Fruit fly (Drosophila melanogaster): ENCODE data around the gene caps.

The caps gene

dm6 chr3L:13263801-13264200, 35.3 kb downstream of the caps start (continued):
- TF ChIP-seq esn (GFP tag; optimal IDR thresholded peaks at IDR 0.05) = peak; percentile 67
- no peak for TF ChIP-seq CG6854 (GFP tag; optimal IDR thresholded peaks at IDR 0.05)
- no peak for TF ChIP-seq CG8319 (GFP tag; optimal IDR thresholded peaks at IDR 0.05)
- peak; percentile 88 for TF ChIP-seq Eip78C (GFP tag)
- TF ChIP-seq achi (GFP tag; optimal IDR thresholded peaks at IDR 0.05) = peak; percentile 61
- TF ChIP-seq Gug (GFP tag; IDR thresholded peaks at IDR 0.05) = no peak
- peak; percentile 37 for TF ChIP-seq Lpt (GFP tag; optimal IDR thresholded peaks at IDR 0.05)
- TF ChIP-seq CG10669 (GFP tag; optimal IDR thresholded peaks at IDR 0.05) = peak; percentile 56
- peak; percentile 57 for TF ChIP-seq CG10631 (GFP tag; optimal IDR thresholded peaks at IDR 0.05)
- peak; percentile 12; the same call in 1 of the 3 replicates for TF ChIP-seq CG6163 (GFP tag; IDR thresholded peaks at IDR 0.05)
- TF ChIP-seq CG32006 (GFP tag; optimal IDR thresholded peaks at IDR 0.05) = peak; percentile 53
- TF ChIP-seq salr (GFP tag; optimal IDR thresholded peaks at IDR 0.05) = peak in 1 of 2 experiments; percentile 64
- peak; percentile 48 for TF ChIP-seq lz (GFP tag; optimal IDR thresholded peaks at IDR 0.05)
- no peak for TF ChIP-seq fkh (GFP tag; optimal IDR thresholded peaks at IDR 0.05)
- TF ChIP-seq Sox14 (GFP tag; optimal IDR thresholded peaks at IDR 0.05) = peak; percentile 61
- peak; percentile 57 for TF ChIP-seq CG6792 (GFP tag; optimal IDR thresholded peaks at IDR 0.05)
- peak; percentile 43; the same call in 1 of the 3 replicates for TF ChIP-seq CG8119 (GFP tag; IDR thresholded peaks at IDR 0.05)
- peak; percentile 26; the same call in 1 of the 2 replicates for TF ChIP-seq CG15336 (GFP tag; IDR thresholded peaks at IDR 0.05)
- no peak for TF ChIP-seq Hr38 (GFP tag; optimal IDR thresholded peaks at IDR 0.05)
- peak; percentile 55 for TF ChIP-seq net (GFP tag; optimal IDR thresholded peaks at IDR 0.05)
- TF ChIP-seq CG11294 (GFP tag; IDR thresholded peaks at IDR 0.05) = no peak
- no peak for TF ChIP-seq vri (GFP tag; optimal IDR thresholded peaks at IDR 0.05)
- peak; percentile 53 to 59 for TF ChIP-seq ss (GFP tag; optimal IDR thresholded peaks at IDR 0.05)
- peak; percentile 54 for TF ChIP-seq OdsH (GFP tag; optimal IDR thresholded peaks at IDR 0.05)
- TF ChIP-seq CG9139 (GFP tag; optimal IDR thresholded peaks at IDR 0.05) = peak; percentile 26
- TF ChIP-seq CG3032 (tag; optimal IDR thresholded peaks at IDR 0.05) = peak; percentile 49
- TF ChIP-seq CG8632 (GFP tag; optimal IDR thresholded peaks at IDR 0.05) = peak; percentile 36
- peak; percentile 67 for TF ChIP-seq spab (GFP tag; optimal IDR thresholded peaks at IDR 0.05)
- no peak for TF ChIP-seq Blimp-1 (GFP tag; optimal IDR thresholded peaks at IDR 0.05)
- no peak for TF ChIP-seq CG16779 (tag; optimal IDR thresholded peaks at IDR 0.05)
- TF ChIP-seq CG31627 (GFP tag; optimal IDR thresholded peaks at IDR 0.05) = peak; percentile 58
- TF ChIP-seq CG1621 (tag; optimal IDR thresholded peaks at IDR 0.05) = peak; percentile 13

DNA sequence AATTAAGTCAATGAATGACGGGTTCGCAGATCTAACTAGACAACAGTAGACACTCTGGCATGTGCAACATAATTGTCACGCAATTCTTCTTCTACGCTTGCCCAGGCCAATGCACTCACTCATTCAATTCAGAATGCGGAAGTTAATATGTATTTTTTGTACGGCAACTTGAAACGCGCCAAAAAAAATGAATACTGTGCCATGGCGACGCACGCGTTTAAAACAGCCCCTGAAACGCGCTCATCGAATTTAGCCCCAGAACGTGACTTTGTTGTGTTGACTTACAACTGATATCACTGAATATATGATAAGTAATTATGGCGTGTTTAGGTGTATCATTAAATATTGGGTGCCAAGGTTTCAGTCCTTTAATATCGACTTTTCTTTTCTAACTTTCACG, 37.6 kb downstream of the caps start:
- TF ChIP-seq CG6163 (GFP tag; IDR thresholded peaks at IDR 0.05) (no peak), Gug (GFP tag; IDR thresholded peaks at IDR 0.05) (no peak), CG9139 (GFP tag; optimal IDR thresholded peaks at IDR 0.05) (no peak), CG1621 (tag; optimal IDR thresholded peaks at IDR 0.05) (no peak), CG3032 (tag; optimal IDR thresholded peaks at IDR 0.05) (no peak), CG3919 (GFP tag; optimal IDR thresholded peaks at IDR 0.05) (no peak), OdsH (GFP tag; optimal IDR thresholded peaks at IDR 0.05) (no peak), Hr4 (GFP tag; optimal IDR thresholded peaks at IDR 0.05) (no peak), fd59A (GFP tag; optimal IDR thresholded peaks at IDR 0.05) (no peak), Eip75B (GFP tag; optimal IDR thresholded peaks at IDR 0.05) (no peak), CG8632 (GFP tag; optimal IDR thresholded peaks at IDR 0.05) (no peak), CG6808 (GFP tag; optimal IDR thresholded peaks at IDR 0.05) (no peak), lz (GFP tag; optimal IDR thresholded peaks at IDR 0.05) (no peak), CG8119 (GFP tag; IDR thresholded peaks at IDR 0.05) (no peak), CG4318 (GFP tag; optimal IDR thresholded peaks at IDR 0.05) (no peak), achi (GFP tag; optimal IDR thresholded peaks at IDR 0.05) (no peak), topi (GFP tag; optimal IDR thresholded peaks at IDR 0.05) (no peak), Smox (GFP tag; optimal IDR thresholded peaks at IDR 0.05) (no peak)
